Worm (Caenorhabditis elegans): ENCODE data around the gene slcr-46.3.

The slcr-46.3 gene

DNA sequence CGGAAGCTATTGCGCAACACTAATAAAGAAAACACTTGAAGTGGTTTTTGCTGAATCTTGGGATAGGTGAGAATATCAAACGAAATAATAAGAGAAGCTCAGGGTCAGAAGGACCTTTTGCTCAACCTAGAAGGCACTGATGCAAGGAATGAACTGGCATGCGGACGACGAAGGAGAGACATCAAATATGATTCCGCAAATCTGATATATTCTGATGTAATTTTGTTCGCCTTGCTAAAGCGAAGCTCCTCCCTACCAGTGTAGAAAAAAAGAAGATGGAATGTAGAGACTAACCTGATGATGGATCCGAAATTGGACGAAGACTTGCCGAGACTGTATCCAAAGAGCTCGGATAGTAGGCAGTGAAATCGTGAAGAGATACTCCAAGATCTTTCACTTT is 44.0 kb upstream of the slcr-46.3 start:
- TF ChIP-seq ceh-27 (GFP tag; optimal IDR thresholded peaks at IDR 0.05) (no peak), him-1 (tag; optimal IDR thresholded peaks at IDR 0.05) (no peak), K12H6.12 (tag; optimal IDR thresholded peaks at IDR 0.05) (no peak), ceh-58 (GFP tag; IDR thresholded peaks at IDR 0.05) (no peak), F49E8.2 (tag; optimal IDR thresholded peaks at IDR 0.05; ENCODE audit: insufficient read depth) (no peak), nhr-80 (tag; optimal IDR thresholded peaks at IDR 0.05) (no peak), atf-7 (tag; optimal IDR thresholded peaks at IDR 0.05) (no peak), C06A6.2 (GFP tag; conservative IDR thresholded peaks at IDR 0.05) (no peak), ztf-25 (GFP tag; IDR thresholded peaks at IDR 0.05) (no peak), tbx-9 (tag; optimal IDR thresholded peaks at IDR 0.05; ENCODE audit: borderline replicate concordance) (no peak), F37B4.10 (GFP tag; IDR thresholded peaks at IDR 0.05) (no peak), unc-130 (GFP tag; optimal IDR thresholded peaks at IDR 0.05) (no peak), snpc-4 (GFP tag; optimal IDR thresholded peaks at IDR 0.05) (no peak), snpc-4 (tag; optimal IDR thresholded peaks at IDR 0.05) (no peak), egrh-3 (GFP tag; IDR thresholded peaks at IDR 0.05) (no peak), efl-1 (GFP tag; optimal IDR thresholded peaks at IDR 0.05) (no peak)

DNA sequence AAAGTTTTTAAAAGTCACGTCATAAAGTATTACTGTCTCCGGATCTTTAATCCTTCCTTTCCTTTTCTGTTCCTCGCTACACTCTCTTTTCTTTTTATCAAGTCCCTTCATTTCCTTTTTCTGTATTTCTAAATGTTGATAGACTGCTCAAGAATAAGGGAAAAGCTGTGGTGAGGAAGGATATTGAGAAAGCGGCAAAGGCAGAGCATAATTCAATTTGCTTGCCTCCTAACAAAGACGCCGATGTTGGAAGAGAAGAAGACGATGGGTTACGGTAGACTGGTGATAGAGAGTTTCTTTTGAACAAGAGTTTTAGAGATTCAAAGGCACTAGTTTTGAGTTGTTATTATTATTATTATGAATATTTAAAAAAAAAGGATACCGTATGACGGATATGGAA is 41.7 kb upstream of the slcr-46.3 start:
- TF ChIP-seq somi-1 (GFP tag; optimal IDR thresholded peaks at IDR 0.05) (peak; percentile 9), T26A5.8 (tag; optimal IDR thresholded peaks at IDR 0.05) (no peak), lin-35 (GFP tag; optimal IDR thresholded peaks at IDR 0.05) (peak in 1 of 3 experiments; percentile 27)

DNA sequence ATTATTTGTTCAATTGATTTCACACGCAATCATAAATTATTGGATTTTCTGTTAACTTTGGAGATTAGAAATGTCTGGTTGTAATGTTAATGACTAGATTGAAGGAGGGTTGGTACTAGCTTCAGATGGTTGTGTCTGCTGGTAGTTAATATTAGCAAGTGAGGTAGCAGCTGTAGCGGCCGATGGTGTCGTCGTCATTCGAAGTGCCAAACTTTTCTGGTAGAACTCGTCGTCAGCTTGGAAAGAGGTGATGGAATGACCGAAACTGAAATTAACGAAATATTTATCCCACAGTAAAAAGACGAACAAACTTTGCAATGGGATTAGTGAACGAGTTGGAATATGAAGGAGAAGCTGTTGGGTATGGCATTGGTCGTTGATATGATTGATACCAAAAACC is 40.6 kb upstream of the slcr-46.3 start:
- no peak for TF ChIP-seq Y67H2A.10 (GFP tag; conservative IDR thresholded peaks at IDR 0.05)
- no peak for TF ChIP-seq madf-3 (GFP tag; IDR thresholded peaks at IDR 0.05)
- no peak for TF ChIP-seq C17E4.6 (GFP tag; IDR thresholded peaks at IDR 0.05)
- TF ChIP-seq ceh-40 (GFP tag; IDR thresholded peaks at IDR 0.05) = no peak
- no peak for TF ChIP-seq lin-54 (GFP tag; optimal IDR thresholded peaks at IDR 0.05)
- no peak for TF ChIP-seq F39B2.1 (GFP tag; IDR thresholded peaks at IDR 0.05)
- TF ChIP-seq unc-62 (GFP tag; optimal IDR thresholded peaks at IDR 0.05) = no peak
- no peak for TF ChIP-seq rec-8 (tag; optimal IDR thresholded peaks at IDR 0.05)
- TF ChIP-seq K11D2.4 (GFP tag; IDR thresholded peaks at IDR 0.05) = no peak
- TF ChIP-seq ceh-79 (tag; optimal IDR thresholded peaks at IDR 0.05) = no peak
- no peak for TF ChIP-seq K12H6.12 (tag; optimal IDR thresholded peaks at IDR 0.05)

DNA sequence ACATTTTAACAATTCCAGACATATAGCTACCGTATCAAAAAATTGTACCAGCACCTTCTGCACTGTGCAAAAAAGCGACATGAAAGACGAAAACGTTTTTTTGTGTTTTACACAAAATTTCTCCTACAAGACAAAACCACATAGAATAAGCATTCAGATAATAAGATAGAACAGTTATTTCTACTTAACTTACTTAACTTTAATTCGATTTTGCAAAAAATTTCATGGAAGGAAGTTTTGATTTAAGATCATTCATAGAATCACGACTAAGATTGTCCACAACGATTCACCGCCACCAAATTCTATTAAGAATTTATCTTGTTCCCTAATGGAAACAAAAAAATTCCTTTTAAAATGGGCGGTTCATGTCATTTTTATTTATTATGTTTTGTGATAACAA is 39.9 kb upstream of the slcr-46.3 start:
- TF ChIP-seq ztf-28 (GFP tag; IDR thresholded peaks at IDR 0.05) (no peak), dpff-1 (tag; optimal IDR thresholded peaks at IDR 0.05) (no peak), ztf-18 (tag; optimal IDR thresholded peaks at IDR 0.05) (no peak), B0019.2 (GFP tag; conservative IDR thresholded peaks at IDR 0.05) (no peak), ceh-79 (tag; optimal IDR thresholded peaks at IDR 0.05) (no peak), B0336.3 (GFP tag; IDR thresholded peaks at IDR 0.05) (no peak), nhr-90 (tag; optimal IDR thresholded peaks at IDR 0.05) (no peak), sptf-2 (GFP tag; optimal IDR thresholded peaks at IDR 0.05) (no peak), Y79H2A.3 (GFP tag; conservative IDR thresholded peaks at IDR 0.05) (no peak)
